Worm (Caenorhabditis elegans) whole organism, L2 larva: ENCODE results near the gene cox-14.

Experiments used
- ZK546.5 ChIP-seq: sonication (generic microtip); optimal IDR thresholded peaks from 2 replicates; lab custom pipeline; 2017; ENCODE audit warnings: missing biosample characterization, missing genetic modification characterization
- alr-1 ChIP-seq: fragments of 150-350 bp; optimal IDR thresholded peaks from 2 replicates; lab custom pipeline; 2014; ENCODE audit warnings: missing biosample characterization, missing genetic modification characterization
- aly-2 ChIP-seq: fragments of 150-350 bp; optimal IDR thresholded peaks from 2 replicates; lab custom pipeline; 2014; ENCODE audit warnings: missing biosample characterization, missing genetic modification characterization
- ama-1 ChIP-seq: fragments of 150-350 bp; optimal IDR thresholded peaks from 2 replicates; lab custom pipeline; 2018; ENCODE audit warnings: inconsistent platforms
- lin-39 ChIP-seq: fragments of 150-350 bp; optimal IDR thresholded peaks from 2 replicates; lab custom pipeline; 2014; ENCODE audit warnings: missing biosample characterization, missing genetic modification reagents, missing genetic modification characterization
- lsy-2 ChIP-seq, 2 experiments: fragments of 150-350 bp in 1 of 2; sonication (generic microtip) in 1 of 2; optimal IDR thresholded peaks; 2 replicates each; lab custom pipeline; 2014 to 2017; ENCODE audit warnings: missing biosample characterization in 2 of 2, missing genetic modification characterization in 2 of 2
- nhr-10 ChIP-seq: sonication (generic microtip); optimal IDR thresholded peaks from 2 replicates; lab custom pipeline; 2017; ENCODE audit warnings: missing biosample characterization, missing genetic modification characterization
- nhr-237 ChIP-seq: fragments of 150-350 bp; optimal IDR thresholded peaks from 2 replicates; lab custom pipeline; 2014; ENCODE audit warnings: missing biosample characterization, missing genetic modification characterization
- nhr-25 ChIP-seq: fragments of 150-350 bp; sonication (generic microtip); optimal IDR thresholded peaks from 3 replicates; lab custom pipeline; 2014; ENCODE audit warnings: missing biosample characterization, missing genetic modification characterization
- nhr-77 ChIP-seq: fragments of 150-350 bp; optimal IDR thresholded peaks from 2 replicates; lab custom pipeline; 2014; ENCODE audit warnings: missing biosample characterization, missing genetic modification characterization
- zag-1 ChIP-seq: fragments of 150-350 bp; optimal IDR thresholded peaks from 2 replicates; lab custom pipeline; 2014; ENCODE audit warnings: missing biosample characterization, missing genetic modification characterization

- TF ChIP-seq ZK546.5 (tag; lab: Kevin White, UChicago): no peak
- TF ChIP-seq ama-1 (lab: Kevin White, UChicago): no peak
- no peak for TF ChIP-seq alr-1 (tag; lab: Kevin White, UChicago)
- TF ChIP-seq nhr-237 (tag; lab: Kevin White, UChicago): no peak
- no peak for TF ChIP-seq nhr-10 (tag; lab: Kevin White, UChicago)
- no peak for TF ChIP-seq nhr-25 (tag; lab: Kevin White, UChicago)
- TF ChIP-seq lin-39 (tag; lab: Kevin White, UChicago): no peak
- TF ChIP-seq aly-2 (tag; lab: Kevin White, UChicago): no peak
- TF ChIP-seq zag-1 (tag; lab: Kevin White, UChicago): no peak
- no peak for TF ChIP-seq nhr-77 (tag; lab: Kevin White, UChicago)
- TF ChIP-seq lsy-2 (tag; optimal IDR thresholded peaks at IDR 0.05; lab: Kevin White, UChicago): no peak
Measured at ce11 chrIII:10186160-10186559, 32.6 kb upstream of the cox-14 start, which contains the start of gene unc-47.
